Worm (Caenorhabditis elegans) whole organism, L3 larva: Measurements from ENCODE around the gene W04G3.11.
A peak's percentile ranks its signal among the peaks of the same experiment; 100 is the strongest.

ENCODE experiments used
- R02D3.7 ChIP-seq: fragments of 150-350 bp; optimal IDR thresholded peaks from 2 replicates; lab custom pipeline; 2014; ENCODE audit warnings: missing biosample characterization, missing genetic modification characterization
- ZK546.5 ChIP-seq: sonication (generic microtip); optimal IDR thresholded peaks from 2 replicates; lab custom pipeline; 2017; ENCODE audit warnings: missing biosample characterization, missing genetic modification characterization
- ama-1 ChIP-seq: fragments of 150-350 bp; optimal IDR thresholded peaks from 2 replicates; lab custom pipeline; 2018
- ceh-16 ChIP-seq: sonication (generic microtip); optimal IDR thresholded peaks from 2 replicates; lab custom pipeline; 2017; ENCODE audit warnings: missing biosample characterization, missing genetic modification characterization
- ceh-28 ChIP-seq: fragments of 150-350 bp; optimal IDR thresholded peaks from 2 replicates; lab custom pipeline; 2014; ENCODE audit warnings: missing biosample characterization, missing genetic modification reagents, missing genetic modification characterization
- ceh-82 ChIP-seq: fragments of 150-350 bp; optimal IDR thresholded peaks from 2 replicates; lab custom pipeline; 2014; ENCODE audit warnings: missing biosample characterization, missing genetic modification characterization
- ceh-9 ChIP-seq: sonication (generic microtip); optimal IDR thresholded peaks from 2 replicates; lab custom pipeline; 2018; ENCODE audit warnings: missing biosample characterization, missing genetic modification characterization
- daf-12 ChIP-seq: fragments of 150-350 bp; optimal IDR thresholded peaks from 2 replicates; lab custom pipeline; 2014; ENCODE audit warnings: missing biosample characterization, missing genetic modification reagents, missing genetic modification characterization
- egl-27 ChIP-seq: sonication (generic microtip); optimal IDR thresholded peaks from 4 replicates; lab custom pipeline; 2017; ENCODE audit warnings: missing biosample characterization, missing genetic modification reagents, missing genetic modification characterization
- egl-5 ChIP-seq: fragments of 150-350 bp; optimal IDR thresholded peaks from 2 replicates; lab custom pipeline; 2017; ENCODE audit warnings: missing biosample characterization, missing genetic modification reagents, missing genetic modification characterization, inconsistent platforms
- elt-1 ChIP-seq: fragments of 150-350 bp; optimal IDR thresholded peaks from 2 replicates; lab custom pipeline; 2014; ENCODE audit warnings: missing biosample characterization, missing genetic modification characterization
- elt-2 ChIP-seq: sonication (generic microtip); optimal IDR thresholded peaks from 2 replicates; lab custom pipeline; 2016; ENCODE audit warnings: missing genetic modification reagents, mild to moderate bottlenecking, missing genetic modification characterization, missing compliant biosample characterization
- eor-1 ChIP-seq, 2 experiments: fragments of 150-350 bp; optimal IDR thresholded peaks; 2 replicates each; lab custom pipeline; 2014 to 2018; ENCODE audit warnings: missing biosample characterization in 2 of 2, missing genetic modification characterization in 2 of 2
- fkh-2 ChIP-seq: fragments of 150-350 bp; optimal IDR thresholded peaks from 2 replicates; lab custom pipeline; 2014; ENCODE audit warnings: missing biosample characterization, missing genetic modification reagents, missing genetic modification characterization
- fos-1 ChIP-seq: fragments of 150-350 bp; optimal IDR thresholded peaks from 2 replicates; lab custom pipeline; 2014; ENCODE audit warnings: missing biosample characterization, missing genetic modification characterization
- hmg-11 ChIP-seq: sonication (generic microtip); optimal IDR thresholded peaks from 2 replicates; lab custom pipeline; 2016; ENCODE audit warnings: missing genetic modification characterization, missing compliant biosample characterization
- jun-1 ChIP-seq: fragments of 150-350 bp; optimal IDR thresholded peaks from 2 replicates; lab custom pipeline; 2014; ENCODE audit warnings: missing biosample characterization, missing genetic modification reagents, missing genetic modification characterization
- lin-15B ChIP-seq: fragments of 150-350 bp; optimal IDR thresholded peaks from 2 replicates; lab custom pipeline; 2014; ENCODE audit warnings: missing biosample characterization, missing genetic modification characterization
- lin-39 ChIP-seq: fragments of 150-350 bp; optimal IDR thresholded peaks from 2 replicates; lab custom pipeline; 2018; ENCODE audit warnings: missing biosample characterization, missing genetic modification reagents, missing genetic modification characterization
- lsy-12 ChIP-seq: sonication (generic microtip); optimal IDR thresholded peaks from 2 replicates; lab custom pipeline; 2016; ENCODE audit warnings: mild to moderate bottlenecking, missing genetic modification characterization, missing compliant biosample characterization
- mdl-1 ChIP-seq: fragments of 150-350 bp; optimal IDR thresholded peaks from 2 replicates; lab custom pipeline; 2014; ENCODE audit warnings: missing biosample characterization, missing genetic modification characterization
- mml-1 ChIP-seq: fragments of 150-350 bp; sonication (generic microtip); optimal IDR thresholded peaks from 3 replicates; lab custom pipeline; 2014; ENCODE audit warnings: missing biosample characterization, missing genetic modification characterization
- nfya-1 ChIP-seq: sonication (generic microtip); optimal IDR thresholded peaks from 2 replicates; lab custom pipeline; 2017; ENCODE audit warnings: missing genetic modification characterization, mild to moderate bottlenecking, missing compliant biosample characterization, antibody characterized with exemption, moderate library complexity; ENCODE audit not compliant: insufficient read depth
- nhr-11 ChIP-seq: fragments of 150-350 bp; optimal IDR thresholded peaks from 2 replicates; lab custom pipeline; 2014; ENCODE audit warnings: missing biosample characterization, missing genetic modification characterization
- nhr-12 ChIP-seq: fragments of 150-350 bp; optimal IDR thresholded peaks from 2 replicates; lab custom pipeline; 2014; ENCODE audit warnings: missing biosample characterization, missing genetic modification characterization
- nhr-237 ChIP-seq: fragments of 150-350 bp; optimal IDR thresholded peaks from 2 replicates; lab custom pipeline; 2014; ENCODE audit warnings: missing biosample characterization, missing genetic modification characterization
- nhr-28 ChIP-seq: fragments of 150-350 bp; optimal IDR thresholded peaks from 2 replicates; lab custom pipeline; 2014; ENCODE audit warnings: missing biosample characterization, missing genetic modification characterization
- nhr-43 ChIP-seq: sonication (generic microtip); optimal IDR thresholded peaks from 2 replicates; lab custom pipeline; 2016; ENCODE audit warnings: mild to moderate bottlenecking, missing genetic modification characterization, missing compliant biosample characterization; ENCODE audit not compliant: poor library complexity, severe bottlenecking
- nhr-67 ChIP-seq: fragments of 150-350 bp; optimal IDR thresholded peaks from 2 replicates; lab custom pipeline; 2014; ENCODE audit warnings: missing biosample characterization, missing genetic modification characterization
- nhr-76 ChIP-seq: fragments of 150-350 bp; sonication (generic microtip); optimal IDR thresholded peaks from 5 replicates; lab custom pipeline; 2014; ENCODE audit warnings: missing biosample characterization, missing genetic modification characterization
- nhr-77 ChIP-seq: fragments of 150-350 bp; optimal IDR thresholded peaks from 2 replicates; lab custom pipeline; 2014; ENCODE audit warnings: missing biosample characterization, missing genetic modification characterization
- pha-4 ChIP-seq: fragments of 150-350 bp; optimal IDR thresholded peaks from 2 replicates; lab custom pipeline; 2014; ENCODE audit warnings: missing biosample characterization, missing genetic modification reagents, missing genetic modification characterization
- pqm-1 ChIP-seq: fragments of 150-350 bp; optimal IDR thresholded peaks from 2 replicates; lab custom pipeline; 2017; ENCODE audit warnings: missing biosample characterization, missing genetic modification characterization, inconsistent platforms
- skn-1 ChIP-seq: fragments of 150-350 bp; optimal IDR thresholded peaks from 2 replicates; lab custom pipeline; 2014; ENCODE audit warnings: missing biosample characterization, missing genetic modification characterization
- snpc-4 ChIP-seq: fragments of 150-350 bp; optimal IDR thresholded peaks from 2 replicates; lab custom pipeline; 2014; ENCODE audit warnings: missing biosample characterization, missing genetic modification characterization
- tbx-2 ChIP-seq: sonication (generic microtip); optimal IDR thresholded peaks from 2 replicates; lab custom pipeline; 2016; ENCODE audit warnings: mild to moderate bottlenecking, missing genetic modification characterization, missing compliant biosample characterization
- unc-39 ChIP-seq: sonication (generic microtip); optimal IDR thresholded peaks from 4 replicates; lab custom pipeline; 2017; ENCODE audit warnings: missing biosample characterization, missing genetic modification characterization
- unc-62 ChIP-seq: fragments of 150-350 bp; sonication (generic microtip); optimal IDR thresholded peaks from 4 replicates; lab custom pipeline; 2014; ENCODE audit warnings: missing biosample characterization, missing genetic modification reagents, missing genetic modification characterization
- zag-1 ChIP-seq: fragments of 150-350 bp; optimal IDR thresholded peaks from 2 replicates; lab custom pipeline; 2014; ENCODE audit warnings: missing biosample characterization, missing genetic modification characterization
- ztf-11 ChIP-seq: fragments of 150-350 bp; optimal IDR thresholded peaks from 2 replicates; lab custom pipeline; 2014; ENCODE audit warnings: missing biosample characterization, missing genetic modification characterization
- ztf-4 ChIP-seq: fragments of 150-350 bp; optimal IDR thresholded peaks from 2 replicates; lab custom pipeline; 2014; ENCODE audit warnings: missing biosample characterization, missing genetic modification characterization

W04G3.11 gene

DNA sequence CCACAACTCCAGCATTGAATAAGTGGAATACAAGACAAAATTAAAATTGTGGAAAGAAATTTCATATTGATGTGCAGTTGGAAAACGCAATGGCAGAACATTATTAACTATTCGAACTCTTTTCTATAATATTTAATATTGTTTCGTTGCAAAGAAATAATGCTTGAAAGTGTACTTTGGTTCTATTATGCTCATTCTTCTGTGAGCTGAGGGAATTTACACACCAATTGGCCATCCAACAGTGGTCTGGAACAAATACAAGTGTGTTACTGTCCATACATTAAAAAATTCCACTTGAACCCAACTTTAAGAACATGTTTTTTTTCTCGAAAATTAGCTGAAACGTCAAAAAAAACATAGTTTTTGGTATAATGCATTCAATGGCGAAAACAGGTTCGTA is 9.3 kb upstream of the W04G3.11 start, which contains the start of gene W04G3.13:
Gene W04G3.13 (minus strand): TSS at position 101 of the 400 bp plus-strand sequence.
- no peak for TF ChIP-seq mml-1
- no peak for TF ChIP-seq lin-15B (tag; lab: Kevin White, UChicago)
- no peak for TF ChIP-seq egl-5
- no peak for TF ChIP-seq mdl-1 (tag; lab: Kevin White, UChicago)
- TF ChIP-seq nhr-12 (tag; lab: Kevin White, UChicago), result no peak
- TF ChIP-seq nhr-77 (tag; lab: Kevin White, UChicago), result no peak
- TF ChIP-seq nhr-67 (tag; lab: Kevin White, UChicago), result no peak
- TF ChIP-seq nhr-76 (tag; lab: Kevin White, UChicago), result no peak
- no peak for TF ChIP-seq ztf-11
- TF ChIP-seq nhr-237 (tag; lab: Kevin White, UChicago), result no peak
- TF ChIP-seq skn-1 (tag; lab: Kevin White, UChicago), result no peak
- no peak for TF ChIP-seq nhr-43 (tag; lab: Kevin White, UChicago)
- no peak for TF ChIP-seq ceh-9 (tag; lab: Kevin White, UChicago)
- no peak for TF ChIP-seq lin-39
- TF ChIP-seq pha-4 (tag; lab: Kevin White, UChicago), result no peak
- no peak for TF ChIP-seq ceh-82
- no peak for TF ChIP-seq ZK546.5 (tag; lab: Kevin White, UChicago)

DNA sequence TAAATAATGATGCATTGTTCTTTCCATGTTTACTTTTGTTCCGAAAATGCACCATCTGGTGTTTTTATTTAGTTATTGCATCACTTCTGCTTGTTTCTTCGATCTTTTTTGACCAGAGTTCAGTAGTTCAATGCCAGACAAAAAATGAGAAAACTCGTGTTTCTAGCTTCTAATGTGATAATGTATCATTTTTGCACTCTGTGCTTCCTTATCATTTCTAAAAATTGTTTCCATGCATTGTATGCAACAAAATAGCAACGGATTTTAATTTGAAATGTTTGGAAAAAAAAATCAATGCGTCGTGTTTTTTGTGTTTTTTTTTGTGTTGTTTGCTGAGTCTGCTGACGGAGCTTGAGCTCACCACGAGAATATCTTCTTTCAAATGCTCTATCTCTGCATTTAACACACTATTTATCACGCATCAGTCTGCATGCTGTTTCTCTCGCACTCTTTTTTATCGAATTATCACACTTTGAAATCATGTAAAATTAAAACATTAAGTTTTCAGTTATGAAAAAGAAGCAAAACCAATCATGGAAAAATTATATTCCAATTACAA is 8.7 kb upstream of the W04G3.11 start, which contains the start of gene sulp-7:
Gene sulp-7 (plus strand): TSS at position 509 of the 559 bp plus-strand sequence.
- TF ChIP-seq elt-2 (tag; lab: Kevin White, UChicago) (peak; percentile 57), pqm-1 (peak; percentile 42), nfya-1 (tag; lab: Kevin White, UChicago) (peak; percentile 19), pha-4 (tag; lab: Kevin White, UChicago) (peak; percentile 23), unc-62 (GFP tag; lab: Kevin White, UChicago) (no peak)

- TF ChIP-seq ama-1 (lab: Kevin White, UChicago), result no peak
- TF ChIP-seq ztf-4 (tag; lab: Kevin White, UChicago), result no peak
- TF ChIP-seq ceh-9 (tag; lab: Kevin White, UChicago), result no peak
- TF ChIP-seq nhr-76 (tag; lab: Kevin White, UChicago), result no peak
- TF ChIP-seq ceh-16 (tag; lab: Kevin White, UChicago), result no peak
- TF ChIP-seq hmg-11 (tag; lab: Kevin White, UChicago), result no peak
- TF ChIP-seq ztf-11, result no peak
- TF ChIP-seq unc-39 (tag; lab: Kevin White, UChicago), result no peak
Observed at ce11 chrX:11085162-11085561, 3.8 kb upstream of the W04G3.11 start, which contains the start of gene W04G3.7. W04G3.7 (minus strand) TSS chrX:11085262.

DNA sequence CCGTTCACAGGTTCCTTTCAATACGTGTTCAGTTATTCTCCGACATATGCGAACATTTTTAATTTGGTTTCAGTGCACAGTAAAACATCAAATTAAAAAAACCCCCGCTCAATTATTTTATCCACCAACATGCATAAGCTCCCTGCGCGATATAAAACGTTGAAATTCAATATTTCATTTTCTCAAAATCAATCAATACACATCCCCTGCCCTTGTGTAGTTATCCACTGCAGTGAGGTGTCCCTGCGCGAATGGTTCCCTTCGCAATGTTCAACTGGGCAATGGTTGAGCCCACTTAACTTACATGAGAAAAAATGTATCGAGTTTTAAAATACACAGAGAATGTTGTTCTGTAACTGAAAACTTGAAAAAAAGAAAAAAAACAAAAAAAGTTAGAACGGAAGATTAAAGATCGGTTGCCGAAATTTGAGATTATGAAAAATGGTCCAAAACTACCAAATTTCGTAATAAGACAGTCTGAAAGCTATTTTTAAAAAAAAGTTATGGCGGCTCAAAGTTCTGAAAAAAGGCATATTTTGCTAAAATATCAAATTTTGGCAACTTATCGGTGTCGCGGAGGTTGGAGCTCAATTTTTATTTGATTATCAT is 5.1 kb downstream of the W04G3.11 start:
- TF ChIP-seq pqm-1, result peak; percentile 92
- peak; percentile 75 for TF ChIP-seq elt-1 (tag; lab: Kevin White, UChicago)
- TF ChIP-seq unc-62 (GFP tag; lab: Kevin White, UChicago), result peak; percentile 99
- peak; percentile 99 for TF ChIP-seq zag-1 (tag; lab: Kevin White, UChicago)
- peak; percentile 100 for TF ChIP-seq nhr-77 (tag; lab: Kevin White, UChicago)
- peak; percentile 98 for TF ChIP-seq fos-1 (tag; lab: Kevin White, UChicago)
- TF ChIP-seq nhr-28 (tag; lab: Kevin White, UChicago), result peak; percentile 99
- peak; percentile 99 for TF ChIP-seq lsy-12
- TF ChIP-seq mml-1, result no peak
- TF ChIP-seq ceh-82, result peak; percentile 100
- TF ChIP-seq ztf-11, result peak; percentile 79
- peak; percentile 98 for TF ChIP-seq nfya-1 (tag; lab: Kevin White, UChicago)
- TF ChIP-seq nhr-237 (tag; lab: Kevin White, UChicago), result peak; percentile 100
- TF ChIP-seq elt-2 (tag; lab: Kevin White, UChicago), result peak; percentile 90
- peak; percentile 99 for TF ChIP-seq nhr-11
- peak; percentile 95 for TF ChIP-seq snpc-4 (tag; lab: Kevin White, UChicago)
- peak; percentile 99 for TF ChIP-seq tbx-2
- TF ChIP-seq lin-39, result peak; percentile 99
- peak; percentile 99 for TF ChIP-seq fkh-2 (tag; lab: Kevin White, UChicago)
- TF ChIP-seq ceh-9 (tag; lab: Kevin White, UChicago), result peak; percentile 97
- TF ChIP-seq skn-1 (tag; lab: Kevin White, UChicago), result peak; percentile 98
- peak; percentile 100 for TF ChIP-seq jun-1 (tag; lab: Kevin White, UChicago)
- peak; percentile 75 for TF ChIP-seq unc-39 (tag; lab: Kevin White, UChicago)
- peak; percentile 58 for TF ChIP-seq nhr-12 (tag; lab: Kevin White, UChicago)
- TF ChIP-seq egl-27 (tag; lab: Kevin White, UChicago), result peak; percentile 98
- peak; percentile 77 for TF ChIP-seq ZK546.5 (tag; lab: Kevin White, UChicago)
- TF ChIP-seq mdl-1 (tag; lab: Kevin White, UChicago), result peak; percentile 91
- TF ChIP-seq hmg-11 (tag; lab: Kevin White, UChicago), result peak; percentile 99
- TF ChIP-seq eor-1 (tag; optimal IDR thresholded peaks at IDR 0.05; lab: Kevin White, UChicago), result peak in 1 of 2 experiments; percentile 87
- peak; percentile 100 for TF ChIP-seq daf-12 (tag; lab: Kevin White, UChicago)
- peak; percentile 100 for TF ChIP-seq ceh-28 (tag; lab: Kevin White, UChicago)
- peak; percentile 94 for TF ChIP-seq ztf-4 (tag; lab: Kevin White, UChicago)
- no peak for TF ChIP-seq ama-1 (lab: Kevin White, UChicago)
- peak; percentile 97 for TF ChIP-seq R02D3.7 (tag; lab: Kevin White, UChicago)
- peak; percentile 100 for TF ChIP-seq egl-5
- TF ChIP-seq lin-15B (tag; lab: Kevin White, UChicago), result peak; percentile 56
- peak; percentile 93 for TF ChIP-seq nhr-76 (tag; lab: Kevin White, UChicago)
